Worm (Caenorhabditis elegans) whole organism, late embryonic: Measurements from ENCODE around the gene mrpl-20.
A peak's percentile ranks its signal among the peaks of the same experiment; 100 is the strongest.

Experiments used
- C08G9.2 ChIP-seq: sonication (generic microtip); optimal IDR thresholded peaks from 2 replicates; lab custom pipeline; 2016; ENCODE audit warnings: mild to moderate bottlenecking, missing genetic modification characterization, moderate library complexity, missing compliant biosample characterization
- ama-1 ChIP-seq: fragments of 150-350 bp; optimal IDR thresholded peaks from 2 replicates; lab custom pipeline; 2014
- ceh-19 ChIP-seq: fragments of 200-800 bp; sonication (Bioruptor generic); optimal IDR thresholded peaks from 2 replicates; lab custom pipeline; 2018; ENCODE audit warnings: mild to moderate bottlenecking, missing genetic modification characterization, missing compliant biosample characterization
- ceh-48 ChIP-seq: sonication (generic microtip); optimal IDR thresholded peaks from 2 replicates; lab custom pipeline; 2016; ENCODE audit warnings: missing genetic modification characterization, inconsistent platforms, missing compliant biosample characterization
- dmd-4 ChIP-seq: sonication (generic microtip); optimal IDR thresholded peaks from 2 replicates; lab custom pipeline; 2016; ENCODE audit warnings: borderline replicate concordance, missing genetic modification characterization, missing compliant biosample characterization
- fkh-6 ChIP-seq: sonication (generic microtip); optimal IDR thresholded peaks from 2 replicates; lab custom pipeline; 2016; ENCODE audit warnings: missing genetic modification characterization, missing compliant biosample characterization
- hlh-30 ChIP-seq: sonication (generic microtip); optimal IDR thresholded peaks from 2 replicates; lab custom pipeline; 2017; ENCODE audit warnings: antibody characterized with exemption, missing genetic modification characterization, missing compliant biosample characterization; ENCODE audit not compliant: insufficient read depth
- lim-6 ChIP-seq: sonication (generic microtip); optimal IDR thresholded peaks from 2 replicates; lab custom pipeline; 2016; ENCODE audit warnings: missing genetic modification characterization, missing compliant biosample characterization
- lin-11 ChIP-seq: fragments of 200-800 bp; sonication (Bioruptor generic); optimal IDR thresholded peaks from 2 replicates; lab custom pipeline; 2018; ENCODE audit warnings: mild to moderate bottlenecking, missing genetic modification characterization, missing compliant biosample characterization
- pax-1 ChIP-seq: fragments of 150-350 bp; optimal IDR thresholded peaks from 2 replicates; lab custom pipeline; 2014; ENCODE audit warnings: missing biosample characterization, missing genetic modification characterization
- pha-2 ChIP-seq: sonication (generic microtip); optimal IDR thresholded peaks from 2 replicates; lab custom pipeline; 2017; ENCODE audit warnings: mild to moderate bottlenecking, missing genetic modification characterization, missing compliant biosample characterization
- pha-4 ChIP-seq: fragments of 150-350 bp; optimal IDR thresholded peaks from 2 replicates; lab custom pipeline; 2018; ENCODE audit warnings: missing biosample characterization, missing genetic modification reagents, missing genetic modification characterization
- sdc-2 ChIP-seq: sonication (generic microtip); optimal IDR thresholded peaks from 2 replicates; lab custom pipeline; 2016; ENCODE audit warnings: missing genotype, missing genetic modification characterization, missing compliant biosample characterization
- ztf-16 ChIP-seq: sonication (generic microtip); optimal IDR thresholded peaks from 2 replicates; lab custom pipeline; 2017; ENCODE audit warnings: missing genetic modification characterization, missing compliant biosample characterization

- TF ChIP-seq hlh-30 (tag; lab: Kevin White, UChicago) (no peak), dmd-4 (tag; lab: Kevin White, UChicago) (no peak), lim-6 (tag; lab: Kevin White, UChicago) (no peak), ama-1 (lab: Kevin White, UChicago) (no peak), fkh-6 (tag; lab: Kevin White, UChicago) (no peak), pax-1 (tag; lab: Kevin White, UChicago) (no peak), C08G9.2 (no peak), ceh-48 (tag; lab: Kevin White, UChicago) (peak; percentile 98), sdc-2 (tag; lab: Kevin White, UChicago) (no peak), pha-4 (tag; lab: Kevin White, UChicago) (no peak), pha-2 (tag; lab: Kevin White, UChicago) (no peak), ceh-19 (GFP tag; lab: Kevin White, UChicago) (no peak), ztf-16 (tag; lab: Kevin White, UChicago) (no peak), lin-11 (tag; lab: Kevin White, UChicago) (no peak)
These were observed 22.2 kb upstream of the mrpl-20 start for ce11 chrII:13315637-13316523.
